Worm (Caenorhabditis elegans) whole organism, L3 larva: ENCODE results near the gene F17C8.6.
"Not testable (repeated sequence)": the region's sequence is repeated elsewhere in the genome, so short reads cannot be mapped to it uniquely, and the experiment has no call there.

ENCODE experiments used
- R02D3.7 ChIP-seq: fragments of 150-350 bp; optimal IDR thresholded peaks from 2 replicates; lab custom pipeline; 2014; ENCODE audit warnings: missing biosample characterization, missing genetic modification characterization
- ZK546.5 ChIP-seq: sonication (generic microtip); optimal IDR thresholded peaks from 2 replicates; lab custom pipeline; 2017; ENCODE audit warnings: missing biosample characterization, missing genetic modification characterization
- aly-2 ChIP-seq: fragments of 150-350 bp; optimal IDR thresholded peaks from 2 replicates; lab custom pipeline; 2014; ENCODE audit warnings: missing biosample characterization, missing genetic modification characterization
- ama-1 ChIP-seq: fragments of 150-350 bp; optimal IDR thresholded peaks from 2 replicates; lab custom pipeline; 2018
- ceh-16 ChIP-seq: sonication (generic microtip); optimal IDR thresholded peaks from 2 replicates; lab custom pipeline; 2017; ENCODE audit warnings: missing biosample characterization, missing genetic modification characterization
- ceh-82 ChIP-seq: fragments of 150-350 bp; optimal IDR thresholded peaks from 2 replicates; lab custom pipeline; 2014; ENCODE audit warnings: missing biosample characterization, missing genetic modification characterization
- ceh-9 ChIP-seq: sonication (generic microtip); optimal IDR thresholded peaks from 2 replicates; lab custom pipeline; 2018; ENCODE audit warnings: missing biosample characterization, missing genetic modification characterization
- daf-12 ChIP-seq: fragments of 150-350 bp; optimal IDR thresholded peaks from 2 replicates; lab custom pipeline; 2014; ENCODE audit warnings: missing biosample characterization, missing genetic modification reagents, missing genetic modification characterization
- egl-27 ChIP-seq: sonication (generic microtip); optimal IDR thresholded peaks from 4 replicates; lab custom pipeline; 2017; ENCODE audit warnings: missing biosample characterization, missing genetic modification reagents, missing genetic modification characterization
- egl-5 ChIP-seq: fragments of 150-350 bp; optimal IDR thresholded peaks from 2 replicates; lab custom pipeline; 2017; ENCODE audit warnings: missing biosample characterization, missing genetic modification reagents, missing genetic modification characterization, inconsistent platforms
- elt-1 ChIP-seq: fragments of 150-350 bp; optimal IDR thresholded peaks from 2 replicates; lab custom pipeline; 2014; ENCODE audit warnings: missing biosample characterization, missing genetic modification characterization
- elt-2 ChIP-seq: sonication (generic microtip); optimal IDR thresholded peaks from 2 replicates; lab custom pipeline; 2016; ENCODE audit warnings: missing genetic modification reagents, mild to moderate bottlenecking, missing genetic modification characterization, missing compliant biosample characterization
- elt-3 ChIP-seq, 3 experiments: fragments of 150-350 bp in 1 of 3; sonication (generic microtip) in 2 of 3; optimal IDR thresholded peaks; 2 replicates in 2 of 3; 4 replicates in 1 of 3; lab custom pipeline; 2014 to 2017; ENCODE audit warnings: missing biosample characterization in 3 of 3, missing genetic modification characterization in 3 of 3
- eor-1 ChIP-seq, 2 experiments: fragments of 150-350 bp; optimal IDR thresholded peaks; 2 replicates each; lab custom pipeline; 2014 to 2018; ENCODE audit warnings: missing biosample characterization in 2 of 2, missing genetic modification characterization in 2 of 2
- fkh-2 ChIP-seq: fragments of 150-350 bp; optimal IDR thresholded peaks from 2 replicates; lab custom pipeline; 2014; ENCODE audit warnings: missing biosample characterization, missing genetic modification reagents, missing genetic modification characterization
- hmg-11 ChIP-seq: sonication (generic microtip); optimal IDR thresholded peaks from 2 replicates; lab custom pipeline; 2016; ENCODE audit warnings: missing genetic modification characterization, missing compliant biosample characterization
- jun-1 ChIP-seq: fragments of 150-350 bp; optimal IDR thresholded peaks from 2 replicates; lab custom pipeline; 2014; ENCODE audit warnings: missing biosample characterization, missing genetic modification reagents, missing genetic modification characterization
- lin-15B ChIP-seq: fragments of 150-350 bp; optimal IDR thresholded peaks from 2 replicates; lab custom pipeline; 2014; ENCODE audit warnings: missing biosample characterization, missing genetic modification characterization
- mdl-1 ChIP-seq: fragments of 150-350 bp; optimal IDR thresholded peaks from 2 replicates; lab custom pipeline; 2014; ENCODE audit warnings: missing biosample characterization, missing genetic modification characterization
- mml-1 ChIP-seq: fragments of 150-350 bp; sonication (generic microtip); optimal IDR thresholded peaks from 3 replicates; lab custom pipeline; 2014; ENCODE audit warnings: missing biosample characterization, missing genetic modification characterization
- nfya-1 ChIP-seq: sonication (generic microtip); optimal IDR thresholded peaks from 2 replicates; lab custom pipeline; 2017; ENCODE audit warnings: missing genetic modification characterization, mild to moderate bottlenecking, missing compliant biosample characterization, antibody characterized with exemption, moderate library complexity; ENCODE audit not compliant: insufficient read depth
- nhr-11 ChIP-seq: fragments of 150-350 bp; optimal IDR thresholded peaks from 2 replicates; lab custom pipeline; 2014; ENCODE audit warnings: missing biosample characterization, missing genetic modification characterization
- nhr-23 ChIP-seq: fragments of 150-350 bp; optimal IDR thresholded peaks from 2 replicates; lab custom pipeline; 2014; ENCODE audit warnings: missing biosample characterization, missing genetic modification reagents, missing genetic modification characterization
- nhr-25 ChIP-seq: sonication (generic microtip); optimal IDR thresholded peaks from 2 replicates; lab custom pipeline; 2017; ENCODE audit warnings: missing biosample characterization, missing genetic modification characterization
- nhr-43 ChIP-seq: sonication (generic microtip); optimal IDR thresholded peaks from 2 replicates; lab custom pipeline; 2016; ENCODE audit warnings: mild to moderate bottlenecking, missing genetic modification characterization, missing compliant biosample characterization; ENCODE audit not compliant: poor library complexity, severe bottlenecking
- nhr-76 ChIP-seq: fragments of 150-350 bp; sonication (generic microtip); optimal IDR thresholded peaks from 5 replicates; lab custom pipeline; 2014; ENCODE audit warnings: missing biosample characterization, missing genetic modification characterization
- nhr-77 ChIP-seq: fragments of 150-350 bp; optimal IDR thresholded peaks from 2 replicates; lab custom pipeline; 2014; ENCODE audit warnings: missing biosample characterization, missing genetic modification characterization
- pqm-1 ChIP-seq: fragments of 150-350 bp; optimal IDR thresholded peaks from 2 replicates; lab custom pipeline; 2017; ENCODE audit warnings: missing biosample characterization, missing genetic modification characterization, inconsistent platforms
- tbx-2 ChIP-seq: sonication (generic microtip); optimal IDR thresholded peaks from 2 replicates; lab custom pipeline; 2016; ENCODE audit warnings: mild to moderate bottlenecking, missing genetic modification characterization, missing compliant biosample characterization
- unc-39 ChIP-seq: sonication (generic microtip); optimal IDR thresholded peaks from 4 replicates; lab custom pipeline; 2017; ENCODE audit warnings: missing biosample characterization, missing genetic modification characterization
- unc-62 ChIP-seq: fragments of 150-350 bp; sonication (generic microtip); optimal IDR thresholded peaks from 4 replicates; lab custom pipeline; 2014; ENCODE audit warnings: missing biosample characterization, missing genetic modification reagents, missing genetic modification characterization
- zag-1 ChIP-seq: fragments of 150-350 bp; optimal IDR thresholded peaks from 2 replicates; lab custom pipeline; 2014; ENCODE audit warnings: missing biosample characterization, missing genetic modification characterization
- ztf-4 ChIP-seq: fragments of 150-350 bp; optimal IDR thresholded peaks from 2 replicates; lab custom pipeline; 2014; ENCODE audit warnings: missing biosample characterization, missing genetic modification characterization

Gene F17C8.6

DNA sequence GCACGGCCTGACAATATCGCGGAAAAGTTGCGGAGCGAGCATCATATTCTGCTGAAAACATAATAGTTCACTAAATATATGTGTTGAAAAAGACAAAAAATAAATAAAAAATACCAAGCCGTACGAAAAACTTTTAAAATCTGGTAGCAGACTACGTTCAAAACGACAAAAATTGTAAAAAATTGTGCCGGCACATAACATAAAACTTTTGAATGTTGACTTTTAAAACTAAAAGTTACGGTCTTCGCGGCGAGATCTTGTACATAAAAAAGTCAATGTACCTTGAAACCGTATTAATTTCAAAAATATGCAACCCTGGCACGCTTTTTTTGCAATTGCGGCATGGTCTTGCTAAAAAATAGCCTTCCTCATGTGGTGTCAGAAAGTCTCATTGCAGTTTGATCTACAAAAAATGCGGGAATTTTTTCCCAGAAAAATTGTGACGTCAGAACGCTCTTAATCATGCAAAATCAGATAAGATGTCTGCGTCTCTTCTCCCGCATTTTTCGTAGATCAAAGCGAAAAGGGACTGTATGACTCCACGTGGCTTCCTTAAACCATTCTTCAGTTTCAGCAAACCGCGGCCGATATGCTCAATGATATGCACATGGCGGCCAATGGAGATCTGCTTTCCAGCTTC is 36.2 kb upstream of the F17C8.6 start, which contains the start of the genes gex-5 and C38D4.10:
Gene gex-5 (minus strand): TSS at position 51 of the 640 bp plus-strand sequence.
Gene C38D4.10 (plus strand): TSS at position 590 of the 640 bp plus-strand sequence.
- not testable (repeated sequence) for TF ChIP-seq unc-39; nhr-76 (tag; lab: Kevin White, UChicago); fkh-2 (tag; lab: Kevin White, UChicago)

DNA sequence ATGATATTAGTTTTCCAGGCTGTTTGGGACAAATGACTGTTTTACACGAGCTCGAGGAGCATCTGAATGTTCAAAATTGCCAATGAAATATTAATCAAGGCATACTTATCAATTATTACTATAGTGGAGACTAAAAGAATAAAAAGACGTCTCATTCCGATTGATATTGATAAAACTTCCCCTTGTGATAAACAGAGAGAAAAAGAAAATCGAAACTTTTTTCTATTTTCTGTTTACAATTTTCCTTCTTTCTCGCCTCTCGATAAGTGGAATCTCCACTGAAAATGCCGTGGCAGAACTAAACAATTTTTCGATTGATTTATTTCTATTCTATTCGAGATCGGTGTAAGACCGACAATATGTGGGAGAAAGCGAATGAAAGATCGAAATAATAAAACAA is 34.0 kb upstream of the F17C8.6 start, which contains the start of gene B0393.9:
Gene B0393.9 (minus strand): TSS at position 303 of the 400 bp plus-strand sequence.
- TF ChIP-seq R02D3.7 (tag; lab: Kevin White, UChicago) (no peak), fkh-2 (tag; lab: Kevin White, UChicago) (no peak), elt-3 (tag; optimal IDR thresholded peaks at IDR 0.05; lab: Kevin White, UChicago) (no peak), elt-2 (tag; lab: Kevin White, UChicago) (peak; percentile 55), eor-1 (tag; optimal IDR thresholded peaks at IDR 0.05; lab: Kevin White, UChicago) (no peak), pqm-1 (tag; lab: Kevin White, UChicago) (peak; percentile 35)
- TF ChIP-seq, all 47 proteins: peak for 2

DNA sequence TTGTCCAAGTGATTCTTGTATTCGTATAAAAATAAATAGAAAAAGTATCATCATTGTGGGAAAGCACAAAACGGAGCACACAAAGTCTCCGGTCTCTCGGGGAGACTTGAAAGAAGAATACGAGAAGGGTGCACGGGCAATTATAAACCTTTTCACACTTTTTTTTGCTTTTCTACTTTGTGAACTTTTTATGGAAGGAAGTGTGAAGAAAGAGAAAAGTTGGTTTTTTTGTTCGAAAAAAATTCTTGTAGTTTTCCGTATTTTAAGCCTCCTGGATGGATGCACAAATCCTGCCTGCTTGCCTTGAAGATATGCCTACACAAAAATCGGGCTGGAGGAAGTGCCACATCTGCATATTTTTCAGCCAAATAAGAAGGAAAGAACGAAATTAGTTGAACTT is 32.2 kb upstream of the F17C8.6 start, which contains the start of gene B0393.7:
Gene B0393.7 (minus strand): TSS at position 101 of the 400 bp plus-strand sequence.
- TF ChIP-seq nhr-43 = no peak
- TF ChIP-seq egl-5 (tag; lab: Kevin White, UChicago) = no peak
- no peak for TF ChIP-seq nhr-76 (tag; lab: Kevin White, UChicago)
- no peak for TF ChIP-seq ama-1 (lab: Kevin White, UChicago)
- TF ChIP-seq ceh-16 = no peak
- no peak for TF ChIP-seq nhr-77 (tag; lab: Kevin White, UChicago)
- TF ChIP-seq unc-62 (GFP tag; lab: Kevin White, UChicago) = no peak
- TF ChIP-seq ZK546.5 (tag; lab: Kevin White, UChicago) = no peak
- TF ChIP-seq pqm-1 (tag; lab: Kevin White, UChicago) = no peak
- TF ChIP-seq unc-39 = no peak
- TF ChIP-seq mdl-1 (tag; lab: Kevin White, UChicago) = no peak
- no peak for TF ChIP-seq aly-2 (tag; lab: Kevin White, UChicago)
- no peak for TF ChIP-seq nhr-25 (tag; lab: Kevin White, UChicago)
- TF ChIP-seq, all 47 proteins: peak for 0

DNA sequence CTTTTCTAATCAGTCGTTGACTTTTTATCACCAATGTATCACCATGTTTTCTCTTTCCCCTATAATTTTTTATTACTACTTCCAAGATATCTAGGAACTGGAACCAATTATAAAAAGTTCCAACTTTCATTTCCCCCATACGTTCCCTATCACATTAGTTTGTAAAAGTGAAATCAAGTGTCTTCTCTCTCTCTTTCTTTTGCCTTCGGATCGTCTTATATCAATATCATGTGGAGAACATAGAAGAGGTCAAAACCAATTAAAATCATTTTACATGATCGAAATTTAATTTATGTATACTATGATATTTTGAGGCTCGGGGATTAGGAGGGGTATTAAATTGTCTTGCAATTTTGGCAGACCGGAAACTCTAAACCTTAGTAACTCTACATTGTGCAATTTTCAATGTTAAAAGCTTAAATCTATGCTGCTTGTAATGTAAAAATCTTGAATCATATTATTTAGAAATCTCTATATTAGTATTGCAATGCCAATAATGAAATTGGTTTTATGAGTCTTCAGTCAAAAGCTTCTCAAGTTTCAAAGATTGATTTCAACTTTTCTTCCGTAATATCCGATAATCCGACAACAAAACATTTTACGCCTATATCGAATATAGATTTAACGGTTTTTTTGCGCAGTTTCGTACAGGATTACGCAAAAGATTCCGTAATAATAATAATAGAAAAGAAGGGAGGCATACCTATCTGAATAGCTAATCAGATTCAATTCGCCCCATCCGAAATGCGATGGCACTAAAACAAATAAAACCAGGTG is 22.2 kb upstream of the F17C8.6 start:
- TF ChIP-seq ceh-82 (tag; lab: Kevin White, UChicago) (no peak), jun-1 (tag; lab: Kevin White, UChicago) (no peak), tbx-2 (no peak), elt-3 (tag; optimal IDR thresholded peaks at IDR 0.05; lab: Kevin White, UChicago) (no peak), nhr-23 (tag; lab: Kevin White, UChicago) (no peak), mml-1 (tag; lab: Kevin White, UChicago) (no peak), mdl-1 (tag; lab: Kevin White, UChicago) (no peak), zag-1 (tag; lab: Kevin White, UChicago) (no peak)

DNA sequence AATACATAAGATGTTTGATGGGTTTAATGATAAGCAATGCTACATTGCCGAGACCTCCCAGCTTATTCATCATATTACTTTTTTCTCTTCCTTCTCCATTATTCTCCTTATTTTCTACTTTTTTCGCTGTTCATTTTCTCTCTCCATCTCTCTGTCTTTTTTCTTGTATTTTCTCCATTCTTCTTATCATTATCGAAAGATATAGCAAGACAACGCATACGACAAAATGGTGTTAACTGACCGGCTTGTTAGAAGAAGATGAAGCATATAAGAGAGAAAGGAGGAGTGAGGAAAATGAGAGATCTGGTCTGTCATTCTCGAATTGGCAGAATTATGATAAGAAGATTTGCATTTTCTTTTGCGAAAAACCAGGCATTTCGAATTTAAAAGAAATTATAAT is 21.0 kb upstream of the F17C8.6 start:
- TF ChIP-seq ceh-9 (tag; lab: Kevin White, UChicago) = no peak
- TF ChIP-seq egl-27 = no peak
- no peak for TF ChIP-seq elt-3 (tag; optimal IDR thresholded peaks at IDR 0.05; lab: Kevin White, UChicago)
- TF ChIP-seq, all 47 proteins: peak for 0

DNA sequence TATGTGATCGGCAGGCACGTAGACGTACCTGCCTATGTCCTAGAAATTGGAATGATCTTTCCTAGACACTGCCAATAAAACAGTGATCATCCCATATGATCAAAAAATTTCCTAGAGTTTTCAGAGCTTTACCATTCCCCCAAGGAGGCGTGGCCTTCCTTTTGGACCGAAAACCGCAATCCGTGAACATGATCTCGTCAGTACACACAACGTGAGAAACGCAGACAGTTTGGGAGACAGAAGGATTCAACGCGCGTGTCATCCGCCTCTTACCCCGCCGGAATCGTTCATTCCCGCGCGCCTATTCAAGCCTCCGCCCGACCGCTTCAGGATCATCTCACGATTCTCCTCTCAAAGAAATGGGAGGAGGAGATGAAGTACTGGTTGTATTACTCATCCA is 19.6 kb upstream of the F17C8.6 start, which contains the start of gene B0393.5:
Gene B0393.5 (plus strand): TSS at position 301 of the 400 bp plus-strand sequence.
- TF ChIP-seq nhr-11 (tag; lab: Kevin White, UChicago) (no peak), egl-5 (tag; lab: Kevin White, UChicago) (no peak), lin-15B (tag; lab: Kevin White, UChicago) (no peak), ceh-82 (tag; lab: Kevin White, UChicago) (no peak), elt-1 (no peak), eor-1 (tag; optimal IDR thresholded peaks at IDR 0.05; lab: Kevin White, UChicago) (no peak), hmg-11 (tag; lab: Kevin White, UChicago) (no peak), mml-1 (tag; lab: Kevin White, UChicago) (no peak), nhr-76 (tag; lab: Kevin White, UChicago) (no peak), nfya-1 (tag; lab: Kevin White, UChicago) (no peak), daf-12 (no peak), ztf-4 (no peak)
